Worm (Caenorhabditis elegans) whole organism, L4/young adult: Measurements from ENCODE around the gene F26F12.2.

Experiments
- W03F9.2 ChIP-seq: fragments of 150-350 bp; optimal IDR thresholded peaks from 2 replicates; lab custom pipeline; 2014; ENCODE audit warnings: missing biosample characterization, missing genetic modification characterization
- dao-5 ChIP-seq: sonication (generic microtip); optimal IDR thresholded peaks from 2 replicates; lab custom pipeline; 2016; ENCODE audit warnings: missing genotype, missing genetic modification characterization, moderate library complexity, missing compliant biosample characterization
- him-1 ChIP-seq: sonication (generic microtip); optimal IDR thresholded peaks from 2 replicates; lab custom pipeline; 2016; ENCODE audit warnings: missing genotype, missing genetic modification reagents, missing genetic modification characterization, missing compliant biosample characterization

ce11 chrV:5805467-5805866, 32.9 kb downstream of the F26F12.2 start, which contains the start of gene ZC250.5:
- TF ChIP-seq him-1 (no peak), W03F9.2 (no peak), dao-5 (tag; lab: Kevin White, UChicago) (no peak)
